Fruit fly (Drosophila melanogaster): ENCODE data around the gene CG12256.

The CG12256 gene

dm6 chr3R:12229113-12229512 lies 3.0 kb upstream of the CG12256 start, which contains the start of gene CG3916:
Gene CG3916 (plus strand): TSS chr3R:12229413.
- TF ChIP-seq ey (GFP tag; optimal IDR thresholded peaks at IDR 0.05) (no peak), br (GFP tag; optimal IDR thresholded peaks at IDR 0.05) (no peak), Rel (GFP tag; optimal IDR thresholded peaks at IDR 0.05) (no peak), Rel (tag; optimal IDR thresholded peaks at IDR 0.05) (no peak), Hr78 (GFP tag; optimal IDR thresholded peaks at IDR 0.05) (no peak)

- TF ChIP-seq jim (GFP tag; optimal IDR thresholded peaks at IDR 0.05) (no peak), Dfd (GFP tag; optimal IDR thresholded peaks at IDR 0.05) (no peak), dsf (GFP tag; optimal IDR thresholded peaks at IDR 0.05; ENCODE audit: borderline replicate concordance) (no peak), Rel (GFP tag; optimal IDR thresholded peaks at IDR 0.05) (no peak), Rel (tag; optimal IDR thresholded peaks at IDR 0.05) (no peak), lola (GFP tag; optimal IDR thresholded peaks at IDR 0.05) (no peak), fru (GFP tag; optimal IDR thresholded peaks at IDR 0.05) (no peak), rgr (GFP tag; optimal IDR thresholded peaks at IDR 0.05) (no peak), brk (GFP tag; optimal IDR thresholded peaks at IDR 0.05) (no peak), ey (GFP tag; optimal IDR thresholded peaks at IDR 0.05) (no peak), Mio (GFP tag; optimal IDR thresholded peaks at IDR 0.05) (no peak), sv (GFP tag; optimal IDR thresholded peaks at IDR 0.05) (no peak), GATAd (GFP tag; optimal IDR thresholded peaks at IDR 0.05) (no peak), dmrt93B (GFP tag; optimal IDR thresholded peaks at IDR 0.05) (no peak), Jra (GFP tag; optimal IDR thresholded peaks at IDR 0.05) (no peak)
These were observed 1.2 kb downstream of the CG12256 start, which contains the start of gene CG17404 for dm6 chr3R:12224919-12225318. Gene CG17404 (minus strand): TSS chr3R:12225019.

dm6 chr3R:12222093-12222492 lies 4.0 kb downstream of the CG12256 start, which contains the start of gene Rsbp15:
Gene Rsbp15 (plus strand): TSS chr3R:12222387.
- TF ChIP-seq foxo (GFP tag; optimal IDR thresholded peaks at IDR 0.05): no peak
- TF ChIP-seq Myc (optimal IDR thresholded peaks at IDR 0.05): peak; percentile 48

dm6 chr3R:12221366-12221916 lies 4.7 kb downstream of the CG12256 start, which contains the start of gene CG4860:
Gene CG4860 (minus strand): TSS chr3R:12221464.
- no peak for TF ChIP-seq Abd-B (GFP tag; optimal IDR thresholded peaks at IDR 0.05)
- TF ChIP-seq Myc (optimal IDR thresholded peaks at IDR 0.05): no peak
- TF ChIP-seq Jra (GFP tag; optimal IDR thresholded peaks at IDR 0.05): peak; percentile 79
- peak; percentile 86 for TF ChIP-seq Hr83 (GFP tag; optimal IDR thresholded peaks at IDR 0.05; ENCODE audit: poor library complexity, severe bottlenecking)
- no peak for TF ChIP-seq Hr78 (GFP tag; optimal IDR thresholded peaks at IDR 0.05)
- TF ChIP-seq Rel (GFP tag; optimal IDR thresholded peaks at IDR 0.05): peak; percentile 35
- peak; percentile 98 for TF ChIP-seq Rel (tag; optimal IDR thresholded peaks at IDR 0.05)
- peak; percentile 77 for TF ChIP-seq CrebA (GFP tag; optimal IDR thresholded peaks at IDR 0.05; ENCODE audit: borderline replicate concordance)
- no peak for TF ChIP-seq pan (optimal IDR thresholded peaks at IDR 0.05)
- TF ChIP-seq OdsH (GFP tag; optimal IDR thresholded peaks at IDR 0.05): peak; percentile 88
- peak; percentile 42 to 96 for TF ChIP-seq foxo (GFP tag; optimal IDR thresholded peaks at IDR 0.05)
- TF ChIP-seq Dif (GFP tag; optimal IDR thresholded peaks at IDR 0.05; ENCODE audit: partially characterized antibody): no peak
- TF ChIP-seq h (GFP tag; optimal IDR thresholded peaks at IDR 0.05): peak; percentile 93
- peak; percentile 91 for TF ChIP-seq br (GFP tag; optimal IDR thresholded peaks at IDR 0.05)
- peak; percentile 18 for TF ChIP-seq Mio (GFP tag; optimal IDR thresholded peaks at IDR 0.05)
- peak; percentile 58 for TF ChIP-seq dmrt93B (GFP tag; optimal IDR thresholded peaks at IDR 0.05)
- TF ChIP-seq GATAd (GFP tag; optimal IDR thresholded peaks at IDR 0.05): peak; percentile 64
- TF ChIP-seq lola (GFP tag; optimal IDR thresholded peaks at IDR 0.05): no peak
- TF ChIP-seq usp (GFP tag; optimal IDR thresholded peaks at IDR 0.05): no peak
- peak; percentile 91 for TF ChIP-seq fru (GFP tag; optimal IDR thresholded peaks at IDR 0.05)
- TF ChIP-seq psq (GFP tag; optimal IDR thresholded peaks at IDR 0.05): peak; percentile 75
- TF ChIP-seq HLH106 (tag; optimal IDR thresholded peaks at IDR 0.05): peak; percentile 88
- peak; percentile 80 for TF ChIP-seq brk (GFP tag; optimal IDR thresholded peaks at IDR 0.05)
- peak; percentile 73 for TF ChIP-seq woc (GFP tag; optimal IDR thresholded peaks at IDR 0.05)
- no peak for TF ChIP-seq Dfd (GFP tag; optimal IDR thresholded peaks at IDR 0.05)
- TF ChIP-seq dl (GFP tag; optimal IDR thresholded peaks at IDR 0.05; ENCODE audit: insufficient read depth in 1 of 2, partially characterized antibody in 2 of 2): no peak
- TF ChIP-seq sv (GFP tag; optimal IDR thresholded peaks at IDR 0.05): peak; percentile 85
- TF ChIP-seq rgr (GFP tag; optimal IDR thresholded peaks at IDR 0.05): peak; percentile 90
- peak; percentile 89 for TF ChIP-seq ey (GFP tag; optimal IDR thresholded peaks at IDR 0.05)
- TF ChIP-seq Sp1 (GFP tag; optimal IDR thresholded peaks at IDR 0.05): peak; percentile 85
- no peak for TF ChIP-seq Hnf4 (GFP tag; optimal IDR thresholded peaks at IDR 0.05)
- TF ChIP-seq CG9705 (GFP tag; optimal IDR thresholded peaks at IDR 0.05): peak; percentile 70
- peak; percentile 76 for TF ChIP-seq sage (GFP tag; optimal IDR thresholded peaks at IDR 0.05)
- no peak for TF ChIP-seq tai (GFP tag; optimal IDR thresholded peaks at IDR 0.05)
- TF ChIP-seq Vsx2 (GFP tag; optimal IDR thresholded peaks at IDR 0.05; ENCODE audit: partially characterized antibody): no peak
- TF ChIP-seq N (GFP tag; optimal IDR thresholded peaks at IDR 0.05): no peak
- TF ChIP-seq dsf (GFP tag; optimal IDR thresholded peaks at IDR 0.05; ENCODE audit: borderline replicate concordance): peak; percentile 73
- TF ChIP-seq CG32264 (GFP tag; optimal IDR thresholded peaks at IDR 0.05): peak; percentile 79
- TF ChIP-seq jim (GFP tag; optimal IDR thresholded peaks at IDR 0.05): peak; percentile 48

Measured in whole organism, wandering third instar larva.